Worm (Caenorhabditis elegans) whole organism, L3 larva: ENCODE data around the gene C46E10.8.

Experiments used
- egl-27 ChIP-seq: sonication (generic microtip); optimal IDR thresholded peaks from 4 replicates; lab custom pipeline; 2017; ENCODE audit warnings: missing biosample characterization, missing genetic modification reagents, missing genetic modification characterization
- tbx-2 ChIP-seq: sonication (generic microtip); optimal IDR thresholded peaks from 2 replicates; lab custom pipeline; 2016; ENCODE audit warnings: mild to moderate bottlenecking, missing genetic modification characterization, missing compliant biosample characterization

ce11 chrII:3705320-3705719 is 22.6 kb downstream of the C46E10.8 start, which contains the start of gene srx-108:
- no peak for TF ChIP-seq tbx-2 (tag; lab: Kevin White, UChicago)
- no peak for TF ChIP-seq egl-27 (tag; lab: Kevin White, UChicago)
